Fruit fly (Drosophila melanogaster): ENCODE results near the gene Parg.

DNA sequence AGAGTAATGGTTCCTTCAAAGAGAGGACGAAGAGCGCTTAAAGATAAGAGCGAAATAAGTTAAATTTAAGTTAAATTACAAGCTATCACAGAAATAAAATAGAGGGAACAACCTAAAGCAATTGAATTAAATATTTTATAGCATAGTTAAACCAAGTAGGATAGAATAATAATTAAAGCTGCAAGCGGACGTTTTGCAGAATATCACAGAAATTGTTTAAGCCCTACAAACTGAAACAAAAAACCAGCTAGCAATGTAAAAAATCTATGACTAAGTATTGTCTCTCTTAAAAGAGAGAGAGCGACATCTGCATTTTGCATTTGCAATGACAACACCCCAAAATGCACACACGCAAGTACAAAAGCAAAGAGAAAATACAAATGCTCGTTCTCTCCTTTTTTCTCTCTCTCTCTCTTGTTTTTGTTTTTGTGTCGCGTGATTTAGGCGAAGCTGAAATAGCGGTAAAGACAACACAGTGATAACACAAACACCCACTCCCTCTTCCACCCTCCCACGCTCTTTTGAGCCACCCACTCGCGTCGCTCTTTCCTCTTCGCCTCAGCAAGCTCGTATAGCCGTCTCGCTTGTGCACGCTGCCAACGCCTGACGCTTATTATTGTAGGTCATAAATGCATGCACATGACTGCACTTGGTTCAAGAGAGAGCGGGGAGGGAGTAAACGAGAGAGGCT, 6.0 kb upstream of the Parg start:
- TF ChIP-seq Ets98B (GFP tag; IDR thresholded peaks at IDR 0.05) (peak; percentile 66; the same call in 1 of the 2 replicates), rn (GFP tag; IDR thresholded peaks at IDR 0.05) (no peak), EcR (GFP tag; optimal IDR thresholded peaks at IDR 0.05) (peak; percentile 88), CG17806 (tag; optimal IDR thresholded peaks at IDR 0.05) (no peak), D1 (tag; optimal IDR thresholded peaks at IDR 0.05) (no peak), Snoo (tag; optimal IDR thresholded peaks at IDR 0.05) (no peak), fd96Ca (GFP tag; IDR thresholded peaks at IDR 0.05) (peak; percentile 71; the same call in 2 of the 3 replicates), CG8159 (tag; optimal IDR thresholded peaks at IDR 0.05) (no peak), CG4496 (GFP tag; IDR thresholded peaks at IDR 0.05) (no peak; the same call in 2 of the 3 replicates), CG32121 (GFP tag; IDR thresholded peaks at IDR 0.05) (peak; percentile 50)

All from whole organism, pupa.